Fruit fly (Drosophila melanogaster): Measurements from ENCODE around the gene ast.

dm6 chr2L:1112641-1113040 is 34.9 kb downstream of the ast start, which contains the start of gene CG14340:
- no peak for TF ChIP-seq Lpt (GFP tag; optimal IDR thresholded peaks at IDR 0.05)
- TF ChIP-seq Blimp-1 (GFP tag; optimal IDR thresholded peaks at IDR 0.05), result no peak
- no peak for TF ChIP-seq Hr39 (GFP tag; optimal IDR thresholded peaks at IDR 0.05)
- no peak for TF ChIP-seq CG6163 (GFP tag; IDR thresholded peaks at IDR 0.05)
